Worm (Caenorhabditis elegans): Measurements from ENCODE around the gene T11F9.10.

Gene T11F9.10

ce11 chrV:11531831-11532534 lies 45.2 kb downstream of the T11F9.10 start (continued):
- TF ChIP-seq nhr-80 (tag; optimal IDR thresholded peaks at IDR 0.05) (peak; percentile 98), ztf-3 (GFP tag; optimal IDR thresholded peaks at IDR 0.05) (peak; percentile 34), tbp1 (GFP tag; optimal IDR thresholded peaks at IDR 0.05) (peak; percentile 22), T26A5.8 (tag; optimal IDR thresholded peaks at IDR 0.05) (no peak), let-607 (tag; optimal IDR thresholded peaks at IDR 0.05) (peak in 1 of 2 experiments; percentile 64), K12H6.12 (tag; optimal IDR thresholded peaks at IDR 0.05) (peak; percentile 76), sptf-2 (GFP tag; optimal IDR thresholded peaks at IDR 0.05) (no peak), F49E8.2 (tag; optimal IDR thresholded peaks at IDR 0.05; ENCODE audit: insufficient read depth) (no peak), lin-26 (GFP tag; IDR thresholded peaks at IDR 0.05) (0 out of 2 replicates have a peak, but pooled peaks have one; percentile 49), nhr-90 (tag; optimal IDR thresholded peaks at IDR 0.05) (peak; percentile 84), madf-3 (GFP tag; IDR thresholded peaks at IDR 0.05) (0 out of 2 replicates have a peak, but pooled peaks have one; percentile 23), egrh-3 (GFP tag; IDR thresholded peaks at IDR 0.05) (no peak; the same call in 1 of the 2 replicates), somi-1 (GFP tag; optimal IDR thresholded peaks at IDR 0.05) (peak; percentile 88), hmg-1.2 (GFP tag; IDR thresholded peaks at IDR 0.05) (peak; percentile 78), let-526 (GFP tag; IDR thresholded peaks at IDR 0.05) (peak; percentile 26; the same call in 1 of the 2 replicates), repo-1 (tag; optimal IDR thresholded peaks at IDR 0.05) (peak; percentile 59), cebp-1 (GFP tag; IDR thresholded peaks at IDR 0.05) (no peak), cebp-1 (tag; optimal IDR thresholded peaks at IDR 0.05) (peak; percentile 77), gei-17 (GFP tag; optimal IDR thresholded peaks at IDR 0.05) (peak; percentile 20), F23B12.7 (tag; optimal IDR thresholded peaks at IDR 0.05; ENCODE audit: insufficient read depth) (peak; percentile 7), nhr-120 (GFP tag; IDR thresholded peaks at IDR 0.05) (no peak), ZK185.1 (tag; optimal IDR thresholded peaks at IDR 0.05; ENCODE audit: poor library complexity, severe bottlenecking) (peak; percentile 40), zfh-2 (GFP tag; conservative IDR thresholded peaks at IDR 0.05) (peak; percentile 79), Y53G8AR.9 (GFP tag; conservative IDR thresholded peaks at IDR 0.05) (0 out of 2 replicates have a peak, but pooled peaks have one; percentile 10), ekl-4 (GFP tag; IDR thresholded peaks at IDR 0.05) (no peak; the same call in 1 of the 2 replicates), F22D6.2 (tag; optimal IDR thresholded peaks at IDR 0.05) (peak; percentile 85), lin-54 (GFP tag; optimal IDR thresholded peaks at IDR 0.05) (peak; percentile 8), lin-35 (GFP tag; optimal IDR thresholded peaks at IDR 0.05) (peak in 1 of 3 experiments; percentile 1), attf-5 (GFP tag; optimal IDR thresholded peaks at IDR 0.05) (peak; percentile 79), nhr-179 (tag; optimal IDR thresholded peaks at IDR 0.05) (no peak), B0336.3 (GFP tag; IDR thresholded peaks at IDR 0.05) (peak; percentile 78), Y95B8A.8 (GFP tag; IDR thresholded peaks at IDR 0.05) (no peak)

- no peak for TF ChIP-seq pha-4 (tag; optimal IDR thresholded peaks at IDR 0.05)
- TF ChIP-seq Y53G8AR.9 (GFP tag; conservative IDR thresholded peaks at IDR 0.05) = 0 out of 2 replicates have a peak, but pooled peaks have one; percentile 2
- peak; percentile 23 for TF ChIP-seq attf-5 (GFP tag; optimal IDR thresholded peaks at IDR 0.05)
- no peak for TF ChIP-seq nhr-27 (tag; optimal IDR thresholded peaks at IDR 0.05)
- no peak for TF ChIP-seq mel-28 (tag; optimal IDR thresholded peaks at IDR 0.05; ENCODE audit: borderline replicate concordance)
- no peak for TF ChIP-seq cebp-1 (GFP tag; IDR thresholded peaks at IDR 0.05)
- peak; percentile 22 for TF ChIP-seq cebp-1 (tag; optimal IDR thresholded peaks at IDR 0.05)
- TF ChIP-seq ama-1 (optimal IDR thresholded peaks at IDR 0.05) = peak; percentile 52
- TF ChIP-seq ama-1 (GFP tag; optimal IDR thresholded peaks at IDR 0.05) = no peak
- peak; percentile 49 for TF ChIP-seq nhr-80 (tag; optimal IDR thresholded peaks at IDR 0.05)
- 0 out of 2 replicates have a peak, but pooled peaks have one; percentile 7 for TF ChIP-seq C06A6.2 (GFP tag; conservative IDR thresholded peaks at IDR 0.05)
These were observed 45.7 kb downstream of the T11F9.10 start for ce11 chrV:11532535-11532853.

All from whole organism, young adult.